Worm (Caenorhabditis elegans) whole organism, young adult: ENCODE measurements around the gene R05G9.5.

Experiments
- B0019.2 ChIP-seq: fragments of 200-800 bp; sonication (Bioruptor generic); conservative IDR thresholded peaks from 2 replicates; pipeline ENCODE4 v1.3.6; 2022; ENCODE audit warnings: missing genetic modification reagents, missing genetic modification characterization, missing compliant biosample characterization
- B0035.1 ChIP-seq: sonication (generic microtip); optimal IDR thresholded peaks from 2 replicates; lab custom pipeline; 2016; ENCODE audit warnings: missing genetic modification characterization, mild to moderate bottlenecking, missing compliant biosample characterization, missing genotype, missing genetic modification reagents
- B0336.3 ChIP-seq: fragments of 200-800 bp; sonication (Bioruptor generic); IDR thresholded peaks from 2 replicates; pipeline ENCODE4 v1.3.6; 2022; ENCODE audit warnings: missing genetic modification characterization, missing compliant biosample characterization
- C06A6.2 ChIP-seq: fragments of 200-800 bp; sonication (Bioruptor generic); conservative IDR thresholded peaks from 2 replicates; pipeline ENCODE4 v1.3.6; 2022; ENCODE audit warnings: missing genetic modification characterization, missing compliant biosample characterization
- C17E4.6 ChIP-seq: fragments of 200-800 bp; sonication (Bioruptor generic); IDR thresholded peaks from 2 replicates; pipeline ENCODE4 v1.3.6; 2022; ENCODE audit warnings: missing genetic modification reagents, missing genetic modification characterization, missing compliant biosample characterization
- F10E7.11 ChIP-seq: sonication (generic microtip); optimal IDR thresholded peaks from 2 replicates; lab custom pipeline; 2017; ENCODE audit warnings: mild to moderate bottlenecking, missing genetic modification characterization, moderate library complexity, missing compliant biosample characterization
- F23B12.7 ChIP-seq: sonication (generic microtip); optimal IDR thresholded peaks from 2 replicates; lab custom pipeline; 2017; ENCODE audit warnings: missing genetic modification characterization, mild to moderate bottlenecking, missing compliant biosample characterization, antibody characterized with exemption, moderate library complexity; ENCODE audit not compliant: insufficient read depth
- F39B2.1 ChIP-seq: fragments of 200-800 bp; sonication (Bioruptor generic); IDR thresholded peaks from 2 replicates; pipeline ENCODE4 v1.3.6; 2022; ENCODE audit warnings: missing genetic modification reagents, missing genetic modification characterization, missing compliant biosample characterization
- F57A8.1 ChIP-seq: fragments of 200-800 bp; sonication (Bioruptor generic); optimal IDR thresholded peaks from 2 replicates; lab custom pipeline; 2018; ENCODE audit warnings: mild to moderate bottlenecking, missing genetic modification characterization, moderate library complexity, missing compliant biosample characterization
- F57C9.4 ChIP-seq: sonication (generic microtip); optimal IDR thresholded peaks from 2 replicates; lab custom pipeline; 2017; ENCODE audit warnings: mild to moderate bottlenecking, missing genetic modification characterization, missing compliant biosample characterization
- Y56A3A.18 ChIP-seq: fragments of 200-800 bp; sonication (Bioruptor generic); IDR thresholded peaks from 2 replicates; pipeline ENCODE4 v1.3.6; 2022; ENCODE audit warnings: missing genetic modification reagents, missing genetic modification characterization, missing compliant biosample characterization
- akir-1 ChIP-seq: fragments of 200-800 bp; sonication (Bioruptor generic); optimal IDR thresholded peaks from 2 replicates; lab custom pipeline; 2018; ENCODE audit warnings: mild to moderate bottlenecking, missing genetic modification characterization, moderate library complexity, missing compliant biosample characterization
- ama-1 ChIP-seq, 3 experiments: fragments of 150-350 bp in 1 of 3; sonication (generic microtip) in 2 of 3; optimal IDR thresholded peaks; 2 replicates each; lab custom pipeline; 2014 to 2018; ENCODE audit warnings: missing biosample characterization in 2 of 3, missing genetic modification characterization in 2 of 3, missing genetic modification reagents in 2 of 3
- cebp-1 ChIP-seq, 2 experiments: fragments of 200-800 bp in 1 of 2; sonication (Bioruptor generic) in 1 of 2; sonication (generic microtip) in 1 of 2; IDR thresholded peaks in 1 of 2; optimal IDR thresholded peaks in 1 of 2; 2 replicates each; pipeline versions ENCODE4 v1.3.6 to Lab custom; 2017 to 2022; ENCODE audit warnings: missing compliant biosample characterization in 2 of 2, missing genetic modification characterization in 2 of 2, mild to moderate bottlenecking in 1 of 2, missing genetic modification reagents in 1 of 2, moderate library complexity in 1 of 2
- ceh-100 ChIP-seq: fragments of 200-800 bp; sonication (Bioruptor generic); IDR thresholded peaks from 2 replicates; pipeline ENCODE4 v1.3.6; 2022; ENCODE audit warnings: missing genetic modification reagents, missing genetic modification characterization, missing compliant biosample characterization
- chd-7 ChIP-seq: sonication (generic microtip); optimal IDR thresholded peaks from 2 replicates; lab custom pipeline; 2016; ENCODE audit warnings: mild to moderate bottlenecking, missing genetic modification characterization, moderate library complexity, missing compliant biosample characterization
- die-1 ChIP-seq: sonication (generic microtip); optimal IDR thresholded peaks from 2 replicates; lab custom pipeline; 2016; ENCODE audit warnings: missing genotype, mild to moderate bottlenecking, missing genetic modification characterization, missing compliant biosample characterization
- egl-44 ChIP-seq: fragments of 200-800 bp; sonication (Bioruptor generic); IDR thresholded peaks from 2 replicates; pipeline ENCODE4 v1.3.6; 2022; ENCODE audit warnings: missing genetic modification reagents, missing genetic modification characterization, missing compliant biosample characterization
- egrh-3 ChIP-seq: fragments of 200-800 bp; sonication (Bioruptor generic); IDR thresholded peaks from 2 replicates; pipeline ENCODE4 v1.3.6; 2022; ENCODE audit warnings: missing genetic modification reagents, missing genetic modification characterization, missing compliant biosample characterization
- ekl-4 ChIP-seq: fragments of 200-800 bp; sonication (Bioruptor generic); IDR thresholded peaks from 2 replicates; pipeline ENCODE4 v1.3.6; 2022; ENCODE audit warnings: missing genetic modification reagents, missing genetic modification characterization, missing compliant biosample characterization
- ets-4 ChIP-seq: fragments of 200-800 bp; sonication (Bioruptor generic); optimal IDR thresholded peaks from 2 replicates; lab custom pipeline; 2018; ENCODE audit warnings: mild to moderate bottlenecking, missing genetic modification characterization, missing compliant biosample characterization
- hsf-1 ChIP-seq: fragments of 200-800 bp; sonication (Bioruptor generic); IDR thresholded peaks from 2 replicates; pipeline ENCODE4 v1.3.6; 2022; ENCODE audit warnings: missing genetic modification reagents, missing genetic modification characterization, missing compliant biosample characterization
- let-526 ChIP-seq: fragments of 200-800 bp; sonication (Bioruptor generic); IDR thresholded peaks from 2 replicates; pipeline ENCODE4 v1.3.6; 2022; ENCODE audit warnings: missing genetic modification reagents, missing genetic modification characterization, missing compliant biosample characterization
- lin-40 ChIP-seq: sonication (generic microtip); optimal IDR thresholded peaks from 2 replicates; lab custom pipeline; 2016; ENCODE audit warnings: missing genetic modification characterization, mild to moderate bottlenecking, missing compliant biosample characterization, missing genotype, missing genetic modification reagents
- lir-1 ChIP-seq: fragments of 200-800 bp; sonication (Bioruptor generic); conservative IDR thresholded peaks from 2 replicates; pipeline ENCODE4 v1.3.6; 2022; ENCODE audit warnings: missing genetic modification reagents, missing genetic modification characterization, missing compliant biosample characterization
- lsl-1 ChIP-seq: fragments of 200-800 bp; sonication (Bioruptor generic); optimal IDR thresholded peaks from 2 replicates; lab custom pipeline; 2018; ENCODE audit warnings: mild to moderate bottlenecking, missing genetic modification characterization, moderate library complexity, missing compliant biosample characterization
- lsy-27 ChIP-seq: sonication (generic microtip); optimal IDR thresholded peaks from 2 replicates; lab custom pipeline; 2017; ENCODE audit warnings: missing genetic modification characterization, mild to moderate bottlenecking, missing compliant biosample characterization, antibody characterized with exemption, missing genotype, borderline replicate concordance; ENCODE audit not compliant: insufficient read depth
- madf-8 ChIP-seq: fragments of 200-800 bp; sonication (Bioruptor generic); conservative IDR thresholded peaks from 2 replicates; pipeline ENCODE4 v1.3.6; 2022; ENCODE audit warnings: missing genetic modification reagents, missing genetic modification characterization, missing compliant biosample characterization
- mcd-1 ChIP-seq: fragments of 200-800 bp; sonication (Bioruptor generic); IDR thresholded peaks from 2 replicates; pipeline ENCODE4 v1.3.6; 2022; ENCODE audit warnings: missing genetic modification reagents, missing genetic modification characterization, missing compliant biosample characterization
- nfya-2 ChIP-seq: fragments of 200-800 bp; sonication (Bioruptor generic); IDR thresholded peaks from 2 replicates; pipeline ENCODE4 v1.3.6; 2022; ENCODE audit warnings: missing genetic modification reagents, missing genetic modification characterization, missing compliant biosample characterization
- nhr-179 ChIP-seq: sonication (generic microtip); optimal IDR thresholded peaks from 2 replicates; lab custom pipeline; 2016; ENCODE audit warnings: mild to moderate bottlenecking, missing genetic modification characterization, missing compliant biosample characterization
- nhr-80 ChIP-seq: sonication (generic microtip); optimal IDR thresholded peaks from 2 replicates; lab custom pipeline; 2016; ENCODE audit warnings: missing genetic modification characterization, missing compliant biosample characterization
- rcor-1 ChIP-seq: fragments of 200-800 bp; sonication (Bioruptor generic); IDR thresholded peaks from 2 replicates; pipeline ENCODE4 v1.3.6; 2022; ENCODE audit warnings: missing genetic modification reagents, missing genetic modification characterization, missing compliant biosample characterization
- rpc-1 ChIP-seq, 2 experiments: fragments of 150-350 bp in 1 of 2; sonication (generic microtip) in 1 of 2; optimal IDR thresholded peaks; 2 replicates each; lab custom pipeline; 2014 to 2018; ENCODE audit warnings: missing biosample characterization in 1 of 2, missing genetic modification characterization in 1 of 2, missing genetic modification reagents in 1 of 2, missing genotype in 1 of 2
- snpc-1.3 ChIP-seq: sonication (generic microtip); optimal IDR thresholded peaks from 2 replicates; lab custom pipeline; 2017; ENCODE audit warnings: missing genetic modification characterization, mild to moderate bottlenecking, missing compliant biosample characterization, antibody characterized with exemption, moderate library complexity, missing genotype, missing genetic modification reagents; ENCODE audit not compliant: insufficient read depth
- snpc-4 ChIP-seq, 5 experiments: fragments of 150-350 bp in 1 of 5; sonication (generic microtip) in 4 of 5; optimal IDR thresholded peaks; 2 replicates each; lab custom pipeline; 2014 to 2018; ENCODE audit warnings: missing genetic modification characterization in 5 of 5, missing biosample characterization in 3 of 5, antibody characterized with exemption in 2 of 5, mild to moderate bottlenecking in 2 of 5, missing compliant biosample characterization in 2 of 5, missing genotype in 2 of 5, moderate library complexity in 2 of 5, missing genetic modification reagents in 1 of 5
- tbp1 ChIP-seq: fragments of 200-800 bp; sonication (Bioruptor generic); optimal IDR thresholded peaks from 2 replicates; lab custom pipeline; 2018; ENCODE audit warnings: mild to moderate bottlenecking, missing genetic modification characterization, missing compliant biosample characterization
- tbx-9 ChIP-seq: sonication (generic microtip); optimal IDR thresholded peaks from 2 replicates; lab custom pipeline; 2016; ENCODE audit warnings: borderline replicate concordance, missing genetic modification characterization, inconsistent platforms, missing compliant biosample characterization
- ztf-3 ChIP-seq: fragments of 200-800 bp; sonication (Bioruptor generic); optimal IDR thresholded peaks from 2 replicates; lab custom pipeline; 2018; ENCODE audit warnings: mild to moderate bottlenecking, missing genetic modification characterization, missing compliant biosample characterization

The R05G9.5 gene

ce11 chrII:6489711-6490184 lies 10.3 kb downstream of the R05G9.5 start, which contains the start of the genes snr-3 and rsp-5 (continued):
- TF ChIP-seq snpc-4 (GFP tag; optimal IDR thresholded peaks at IDR 0.05; lab: Kevin White, UChicago), result no peak
- TF ChIP-seq snpc-4 (tag; optimal IDR thresholded peaks at IDR 0.05; lab: Kevin White, UChicago), result peak; percentile 32 to 58 (median 50)
- peak; percentile 30 for TF ChIP-seq madf-8 (GFP tag; lab: Robert Waterston, UW)
- peak; percentile 74 for TF ChIP-seq mcd-1
- no peak for TF ChIP-seq egl-44
- TF ChIP-seq rcor-1 (GFP tag; lab: Robert Waterston, UW), result peak; percentile 54; the same call in 1 of the 2 replicates
- no peak for TF ChIP-seq F57C9.4 (tag; lab: Kevin White, UChicago)
- no peak for TF ChIP-seq lsy-27 (tag; lab: Kevin White, UChicago)
- TF ChIP-seq lin-40, result peak; percentile 12
- TF ChIP-seq hsf-1 (GFP tag; lab: Robert Waterston, UW), result no peak
- TF ChIP-seq lsl-1 (GFP tag; lab: Kevin White, UChicago), result peak; percentile 92
- no peak for TF ChIP-seq F57A8.1 (GFP tag; lab: Kevin White, UChicago)

ce11 chrII:6486344-6486743 lies 13.7 kb downstream of the R05G9.5 start:
- peak; percentile 82 for TF ChIP-seq nhr-80 (tag; lab: Kevin White, UChicago)
- 0 out of 2 replicates have a peak, but pooled peaks have one; percentile 24 for TF ChIP-seq cebp-1 (GFP tag; IDR thresholded peaks at IDR 0.05; lab: Robert Waterston, UW)
- no peak for TF ChIP-seq cebp-1 (tag; optimal IDR thresholded peaks at IDR 0.05; lab: Kevin White, UChicago)
- TF ChIP-seq nfya-2 (GFP tag; lab: Robert Waterston, UW), result no peak
- TF ChIP-seq C06A6.2 (GFP tag; lab: Robert Waterston, UW), result no peak

- TF ChIP-seq B0019.2 (no peak), ama-1 (optimal IDR thresholded peaks at IDR 0.05; lab: Kevin White, UChicago) (no peak), ama-1 (GFP tag; optimal IDR thresholded peaks at IDR 0.05; lab: Kevin White, UChicago) (no peak), let-526 (GFP tag; lab: Robert Waterston, UW) (no peak), akir-1 (no peak), chd-7 (tag; lab: Kevin White, UChicago) (no peak), tbx-9 (tag; lab: Kevin White, UChicago) (no peak), ztf-3 (GFP tag; lab: Kevin White, UChicago) (no peak), B0035.1 (tag; lab: Kevin White, UChicago) (no peak), snpc-1.3 (tag; lab: Kevin White, UChicago) (no peak), lir-1 (GFP tag; lab: Robert Waterston, UW) (no peak), tbp1 (GFP tag; lab: Kevin White, UChicago) (no peak), Y56A3A.18 (no peak), F57A8.1 (GFP tag; lab: Kevin White, UChicago) (no peak)
These were observed 15.1 kb downstream of the R05G9.5 start, which contains the start of the genes lido-16 and plpp-1.2 for ce11 chrII:6484876-6485526. lido-16 (minus strand) TSS chrII:6484976. plpp-1.2 (plus strand) TSS chrII:6485476.

- TF ChIP-seq F10E7.11 (no peak), B0336.3 (GFP tag; lab: Robert Waterston, UW) (no peak), ekl-4 (GFP tag; lab: Robert Waterston, UW) (no peak), F39B2.1 (GFP tag; lab: Robert Waterston, UW) (no peak), ceh-100 (GFP tag; lab: Robert Waterston, UW) (no peak), F23B12.7 (tag; lab: Kevin White, UChicago) (no peak), cebp-1 (GFP tag; IDR thresholded peaks at IDR 0.05; lab: Robert Waterston, UW) (no peak), cebp-1 (tag; optimal IDR thresholded peaks at IDR 0.05; lab: Kevin White, UChicago) (no peak), ets-4 (GFP tag; lab: Kevin White, UChicago) (no peak), nhr-179 (no peak), C17E4.6 (GFP tag; lab: Robert Waterston, UW) (no peak), rpc-1 (optimal IDR thresholded peaks at IDR 0.05; lab: Kevin White, UChicago) (no peak), rpc-1 (tag; optimal IDR thresholded peaks at IDR 0.05; lab: Kevin White, UChicago) (no peak), die-1 (tag; lab: Kevin White, UChicago) (no peak), egrh-3 (GFP tag; lab: Robert Waterston, UW) (no peak)
These were observed 17.3 kb downstream of the R05G9.5 start for ce11 chrII:6482762-6483161.
